Fruit fly (Drosophila melanogaster) whole organism, embryonic: ENCODE results near the gene Sidpn.

Experiments
- Adf1 ChIP-seq: fragments of 200-800 bp; sonication (Bioruptor generic); IDR thresholded peaks from 2 replicates; pipeline ENCODE4 v1.3.6; 2022; ENCODE audit warnings: missing biosample characterization, missing genetic modification characterization
- Bteb2 ChIP-seq: fragments of 200-800 bp; sonication (Bioruptor generic); optimal IDR thresholded peaks from 2 replicates; lab custom pipeline; 2016; ENCODE audit warnings: missing biosample characterization, missing genetic modification characterization
- CG10431 ChIP-seq: fragments of 200-800 bp; sonication (Bioruptor generic); optimal IDR thresholded peaks from 3 replicates; lab custom pipeline; 2018; ENCODE audit warnings: missing biosample characterization, mild to moderate bottlenecking, missing genetic modification characterization
- CG12744 ChIP-seq: fragments of 200-800 bp; sonication (Bioruptor generic); optimal IDR thresholded peaks from 2 replicates; lab custom pipeline; 2016; ENCODE audit warnings: missing biosample characterization, missing genetic modification characterization
- CG14014 ChIP-seq: fragments of 200-800 bp; sonication (Bioruptor generic); IDR thresholded peaks from 2 replicates; pipeline ENCODE4 v1.3.6; 2022; ENCODE audit warnings: missing biosample characterization, missing genetic modification characterization
- CG1647 ChIP-seq: fragments of 200-800 bp; sonication (Bioruptor generic); optimal IDR thresholded peaks from 3 replicates; lab custom pipeline; 2016; ENCODE audit warnings: missing biosample characterization, missing genetic modification characterization
- CG17912 ChIP-seq: fragments of 200-800 bp; sonication (Bioruptor generic); optimal IDR thresholded peaks from 2 replicates; lab custom pipeline; 2018; ENCODE audit warnings: missing biosample characterization, mild to moderate bottlenecking, missing genetic modification characterization
- CG1792 ChIP-seq: fragments of 200-800 bp; sonication (Bioruptor generic); optimal IDR thresholded peaks from 2 replicates; lab custom pipeline; 2016; ENCODE audit warnings: missing biosample characterization, missing genetic modification characterization
- CG1832 ChIP-seq: fragments of 200-800 bp; sonication (Bioruptor generic); optimal IDR thresholded peaks from 2 replicates; lab custom pipeline; 2017; ENCODE audit warnings: missing biosample characterization, mild to moderate bottlenecking, missing genetic modification characterization, inconsistent platforms
- CG18599 ChIP-seq: fragments of 200-800 bp; sonication (Bioruptor generic); optimal IDR thresholded peaks from 3 replicates; lab custom pipeline; 2017; ENCODE audit warnings: missing biosample characterization, missing genetic modification characterization, mild to moderate bottlenecking, moderate library complexity, missing genetic modification reagents
- CG2202 ChIP-seq: fragments of 200-800 bp; sonication (Bioruptor generic); optimal IDR thresholded peaks from 2 replicates; lab custom pipeline; 2018; ENCODE audit warnings: missing biosample characterization, mild to moderate bottlenecking, missing genetic modification characterization
- CG30431 ChIP-seq: fragments of 200-800 bp; sonication (Bioruptor generic); optimal IDR thresholded peaks from 2 replicates; lab custom pipeline; 2017; ENCODE audit warnings: missing biosample characterization, missing genetic modification characterization
- CG34422 ChIP-seq: fragments of 200-800 bp; sonication (Bioruptor generic); IDR thresholded peaks from 3 replicates; pipeline ENCODE4 v1.3.6; 2022; ENCODE audit warnings: missing biosample characterization, missing genetic modification characterization
- CG3838 ChIP-seq: fragments of 200-800 bp; sonication (Bioruptor generic); optimal IDR thresholded peaks from 3 replicates; lab custom pipeline; 2016; ENCODE audit warnings: missing biosample characterization, missing genetic modification characterization
- CG3847 ChIP-seq: fragments of 200-800 bp; sonication (Bioruptor generic); IDR thresholded peaks from 2 replicates; pipeline ENCODE4 v1.3.6; 2022; ENCODE audit warnings: missing biosample characterization, missing genetic modification characterization
- CG5245 ChIP-seq: fragments of 200-800 bp; sonication (Bioruptor generic); optimal IDR thresholded peaks from 3 replicates; lab custom pipeline; 2016; ENCODE audit warnings: missing biosample characterization, missing genetic modification characterization
- CG6175 ChIP-seq: fragments of 200-800 bp; sonication (Bioruptor generic); IDR thresholded peaks from 3 replicates; pipeline ENCODE4 v1.3.6; 2022; ENCODE audit warnings: missing biosample characterization, missing genetic modification characterization
- CG7357 ChIP-seq: fragments of 200-800 bp; sonication (Bioruptor generic); IDR thresholded peaks from 3 replicates; pipeline ENCODE4 v1.3.6; 2022; ENCODE audit warnings: missing biosample characterization, missing genetic modification characterization
- CG8388 ChIP-seq: fragments of 200-800 bp; sonication (Bioruptor generic); optimal IDR thresholded peaks from 2 replicates; lab custom pipeline; 2019; ENCODE audit warnings: missing biosample characterization, mild to moderate bottlenecking, missing genetic modification characterization, moderate library complexity
- D19A ChIP-seq: fragments of 200-800 bp; optimal IDR thresholded peaks from 3 replicates; lab custom pipeline; 2019; ENCODE audit warnings: missing biosample characterization, mild to moderate bottlenecking, missing genetic modification characterization, moderate library complexity
- Dad ChIP-seq: fragments of 200-800 bp; sonication (Bioruptor generic); optimal IDR thresholded peaks from 3 replicates; lab custom pipeline; 2016; ENCODE audit warnings: missing biosample characterization, missing genetic modification characterization
- Dll ChIP-seq: fragments of 200-800 bp; sonication (Bioruptor generic); IDR thresholded peaks from 4 replicates; pipeline ENCODE4 v1.3.6; 2022; ENCODE audit warnings: missing biosample characterization, missing genetic modification characterization; ENCODE audit not compliant: partially characterized antibody
- Gsc ChIP-seq: fragments of 200-800 bp; sonication (Bioruptor generic); IDR thresholded peaks from 2 replicates; pipeline ENCODE4 v1.3.6; 2022; ENCODE audit warnings: missing biosample characterization, missing genetic modification characterization
- H2.0 ChIP-seq: fragments of 200-800 bp; sonication (Bioruptor generic); IDR thresholded peaks from 2 replicates; pipeline ENCODE4 v1.3.6; 2022; ENCODE audit warnings: missing biosample characterization, missing genetic modification characterization
- HLH4C ChIP-seq: fragments of 200-800 bp; sonication (Bioruptor generic); IDR thresholded peaks from 3 replicates; pipeline ENCODE4 v1.3.6; 2022; ENCODE audit warnings: missing biosample characterization, missing genetic modification characterization; ENCODE audit not compliant: partially characterized antibody
- HmgZ ChIP-seq: fragments of 200-800 bp; sonication (Bioruptor generic); optimal IDR thresholded peaks from 2 replicates; lab custom pipeline; 2018; ENCODE audit warnings: missing biosample characterization, mild to moderate bottlenecking, missing genetic modification characterization
- Ptx1 ChIP-seq: fragments of 200-800 bp; sonication (Bioruptor generic); IDR thresholded peaks from 2 replicates; pipeline ENCODE4 v1.3.6; 2022; ENCODE audit warnings: missing biosample characterization, missing genetic modification characterization
- Rfx ChIP-seq: fragments of 200-800 bp; sonication (Bioruptor generic); IDR thresholded peaks from 2 replicates; pipeline ENCODE4 v1.3.6; 2022; ENCODE audit warnings: missing biosample characterization, missing genetic modification characterization
- Sin3A ChIP-seq: fragments of >200 bp; optimal IDR thresholded peaks from 2 replicates; lab custom pipeline; 2018
- Six4 ChIP-seq: fragments of 200-800 bp; sonication (Bioruptor generic); optimal IDR thresholded peaks from 2 replicates; lab custom pipeline; 2016; ENCODE audit warnings: missing biosample characterization, missing genetic modification characterization
- Trl ChIP-seq, 3 experiments: fragments of >200 bp in 2 of 3; fragments of 200-800 bp in 1 of 3; sonication (Bioruptor generic) in 1 of 3; optimal IDR thresholded peaks; 2 replicates in 1 of 3; 3 replicates in 2 of 3; lab custom pipeline; 2016 to 2017; ENCODE audit warnings: missing biosample characterization in 1 of 3, missing genetic modification characterization in 1 of 3
- abd-A ChIP-seq: fragments of 200-800 bp; sonication (Bioruptor generic); optimal IDR thresholded peaks from 3 replicates; lab custom pipeline; 2019; ENCODE audit warnings: missing biosample characterization, mild to moderate bottlenecking, missing genetic modification characterization, moderate library complexity
- ase ChIP-seq: fragments of 200-800 bp; sonication (Bioruptor generic); IDR thresholded peaks from 3 replicates; pipeline ENCODE4 v1.3.6; 2022; ENCODE audit warnings: missing biosample characterization, missing genetic modification characterization
- ato ChIP-seq: fragments of 200-800 bp; sonication (Bioruptor generic); IDR thresholded peaks from 2 replicates; pipeline ENCODE4 v1.3.6; 2022; ENCODE audit warnings: missing biosample characterization, missing genetic modification characterization; ENCODE audit not compliant: partially characterized antibody
- bab2 ChIP-seq: fragments of 200-800 bp; sonication (Bioruptor generic); optimal IDR thresholded peaks from 2 replicates; lab custom pipeline; 2016; ENCODE audit warnings: missing biosample characterization, missing genetic modification characterization
- crol ChIP-seq: fragments of 200-800 bp; sonication (Bioruptor generic); IDR thresholded peaks from 2 replicates; pipeline ENCODE4 v1.3.6; 2022; ENCODE audit warnings: missing biosample characterization, missing genetic modification characterization
- dysf ChIP-seq: fragments of 200-800 bp; sonication (Bioruptor generic); IDR thresholded peaks from 3 replicates; pipeline ENCODE4 v1.3.6; 2022; ENCODE audit warnings: missing biosample characterization, missing genetic modification characterization
- fd3F ChIP-seq: fragments of 200-800 bp; sonication (Bioruptor generic); optimal IDR thresholded peaks from 2 replicates; lab custom pipeline; 2018; ENCODE audit warnings: missing biosample characterization, mild to moderate bottlenecking, missing genetic modification characterization, moderate library complexity
- gem ChIP-seq: fragments of 200-800 bp; sonication (Bioruptor generic); optimal IDR thresholded peaks from 2 replicates; lab custom pipeline; 2019; ENCODE audit warnings: missing biosample characterization, mild to moderate bottlenecking, missing genetic modification characterization, moderate library complexity
- ham ChIP-seq: fragments of 200-800 bp; sonication (Bioruptor generic); IDR thresholded peaks from 2 replicates; pipeline ENCODE4 v1.3.6; 2022; ENCODE audit warnings: missing biosample characterization, missing genetic modification characterization
- hkb ChIP-seq, 2 experiments: fragments of 200-800 bp in 1 of 2; fragments of >200 bp in 1 of 2; sonication (Bioruptor generic) in 1 of 2; IDR thresholded peaks in 1 of 2; optimal IDR thresholded peaks in 1 of 2; 2 replicates each; pipeline versions ENCODE4 v1.3.6 to Lab custom; 2017 to 2022; ENCODE audit warnings: missing biosample characterization in 1 of 2, missing genetic modification characterization in 1 of 2
- jing ChIP-seq: fragments of 200-800 bp; sonication (Bioruptor generic); optimal IDR thresholded peaks from 2 replicates; lab custom pipeline; 2018; ENCODE audit warnings: missing biosample characterization, mild to moderate bottlenecking, missing genetic modification characterization
- kah ChIP-seq: fragments of 200-800 bp; sonication (Bioruptor generic); optimal IDR thresholded peaks from 2 replicates; lab custom pipeline; 2018; ENCODE audit warnings: missing biosample characterization, mild to moderate bottlenecking, missing genetic modification characterization
- mirr ChIP-seq: fragments of 200-800 bp; sonication (Bioruptor generic); optimal IDR thresholded peaks from 3 replicates; lab custom pipeline; 2018; ENCODE audit warnings: missing biosample characterization, mild to moderate bottlenecking, missing genetic modification characterization
- oc ChIP-seq: fragments of 200-800 bp; sonication (Bioruptor generic); optimal IDR thresholded peaks from 2 replicates; lab custom pipeline; 2018; ENCODE audit warnings: missing biosample characterization, mild to moderate bottlenecking, missing genetic modification characterization, moderate library complexity
- sc ChIP-seq, 3 experiments: fragments of >200 bp in 2 of 3; fragments of 200-800 bp in 1 of 3; sonication (Bioruptor generic) in 1 of 3; optimal IDR thresholded peaks; 2 replicates in 2 of 3; 3 replicates in 1 of 3; lab custom pipeline; 2017; ENCODE audit warnings: mild to moderate bottlenecking in 1 of 3, missing biosample characterization in 1 of 3, missing genetic modification characterization in 1 of 3, missing genetic modification reagents in 1 of 3
- slbo ChIP-seq: fragments of 200-800 bp; sonication (Bioruptor generic); IDR thresholded peaks from 2 replicates; pipeline ENCODE4 v1.3.6; 2022; ENCODE audit warnings: missing biosample characterization, missing genetic modification characterization
- trem ChIP-seq: fragments of 200-800 bp; optimal IDR thresholded peaks from 3 replicates; lab custom pipeline; 2019; ENCODE audit warnings: missing biosample characterization, mild to moderate bottlenecking, missing genetic modification characterization, moderate library complexity
- twi ChIP-seq: fragments of 200-800 bp; optimal IDR thresholded peaks from 2 replicates; lab custom pipeline; 2019; ENCODE audit warnings: missing biosample characterization, mild to moderate bottlenecking, missing genetic modification characterization, moderate library complexity
- wek ChIP-seq: fragments of 200-800 bp; sonication (Bioruptor generic); optimal IDR thresholded peaks from 3 replicates; lab custom pipeline; 2018; ENCODE audit warnings: missing biosample characterization, mild to moderate bottlenecking, missing genetic modification characterization, moderate library complexity

The Sidpn gene

dm6 chr2L:19002959-19003371, 24.5 kb upstream of the Sidpn start, which contains the start of gene CG31793 (continued):
- TF ChIP-seq HLH4C (GFP tag; lab: Robert Waterston, UW), result no peak
- no peak for TF ChIP-seq Bteb2 (GFP tag; lab: Kevin White, UChicago)
- TF ChIP-seq Ptx1 (GFP tag; lab: Robert Waterston, UW), result peak; percentile 41; the same call in 1 of the 2 replicates
- peak; percentile 62 for TF ChIP-seq D19A (tag; lab: Kevin White, UChicago)
- TF ChIP-seq CG2202 (tag; lab: Kevin White, UChicago), result no peak
- TF ChIP-seq trem, result peak; percentile 14
- TF ChIP-seq ham (GFP tag; lab: Robert Waterston, UW), result no peak
- TF ChIP-seq Trl (optimal IDR thresholded peaks at IDR 0.05; lab: Kevin White, UChicago), result no peak
- no peak for TF ChIP-seq Trl (GFP tag; optimal IDR thresholded peaks at IDR 0.05; lab: Kevin White, UChicago)
- no peak for TF ChIP-seq jing (GFP tag; lab: Kevin White, UChicago)
- no peak for TF ChIP-seq Six4 (GFP tag; lab: Kevin White, UChicago)
- no peak for TF ChIP-seq abd-A (tag; lab: Kevin White, UChicago)
- TF ChIP-seq wek, result no peak
- TF ChIP-seq Adf1 (GFP tag; lab: Robert Waterston, UW), result peak; percentile 26; the same call in 1 of the 2 replicates
- TF ChIP-seq bab2 (GFP tag; lab: Kevin White, UChicago), result no peak
- TF ChIP-seq CG7357 (GFP tag; lab: Robert Waterston, UW), result no peak
- TF ChIP-seq ato (GFP tag; lab: Robert Waterston, UW), result no peak
- 0 out of 2 replicates have a peak, but pooled peaks have one; percentile 22 for TF ChIP-seq H2.0 (GFP tag; lab: Robert Waterston, UW)
- peak; percentile 56; the same call in 1 of the 2 replicates for TF ChIP-seq CG14014 (GFP tag; lab: Robert Waterston, UW)
- TF ChIP-seq CG5245, result no peak
- TF ChIP-seq CG3847 (GFP tag; lab: Robert Waterston, UW), result 0 out of 2 replicates have a peak, but pooled peaks have one; percentile 12
- no peak for TF ChIP-seq hkb (optimal IDR thresholded peaks at IDR 0.05; lab: Kevin White, UChicago)
- peak; percentile 63 for TF ChIP-seq hkb (GFP tag; IDR thresholded peaks at IDR 0.05; lab: Robert Waterston, UW)
- TF ChIP-seq sc (optimal IDR thresholded peaks at IDR 0.05; lab: Kevin White, UChicago), result no peak
- no peak for TF ChIP-seq sc (GFP tag; optimal IDR thresholded peaks at IDR 0.05; lab: Kevin White, UChicago)
- no peak for TF ChIP-seq CG30431 (GFP tag; lab: Kevin White, UChicago)
- TF ChIP-seq Gsc, result no peak
- TF ChIP-seq CG6175 (GFP tag; lab: Robert Waterston, UW), result no peak
- peak; percentile 46; the same call in 1 of the 2 replicates for TF ChIP-seq Rfx (GFP tag; lab: Robert Waterston, UW)
- no peak for TF ChIP-seq CG1832 (GFP tag; lab: Kevin White, UChicago)
- TF ChIP-seq CG18599 (GFP tag; lab: Kevin White, UChicago), result peak; percentile 82
- TF ChIP-seq kah (GFP tag; lab: Kevin White, UChicago), result no peak
- TF ChIP-seq slbo (GFP tag; lab: Robert Waterston, UW), result peak; percentile 47; the same call in 1 of the 2 replicates
- peak; percentile 42; the same call in 1 of the 3 replicates for TF ChIP-seq CG34422 (GFP tag; lab: Robert Waterston, UW)
- peak; percentile 74 for TF ChIP-seq mirr (GFP tag; lab: Kevin White, UChicago)
- TF ChIP-seq Dll (GFP tag; lab: Robert Waterston, UW), result no peak
- no peak for TF ChIP-seq CG12744 (GFP tag; lab: Kevin White, UChicago)
- no peak for TF ChIP-seq CG3838 (GFP tag; lab: Kevin White, UChicago)
- no peak for TF ChIP-seq CG10431 (GFP tag; lab: Kevin White, UChicago)
- no peak for TF ChIP-seq oc (tag; lab: Kevin White, UChicago)
- TF ChIP-seq CG1647 (GFP tag; lab: Kevin White, UChicago), result no peak
- peak; percentile 53 for TF ChIP-seq HmgZ (tag; lab: Kevin White, UChicago)
- TF ChIP-seq Sin3A (lab: Kevin White, UChicago), result no peak
- no peak for TF ChIP-seq CG17912 (GFP tag; lab: Kevin White, UChicago)
- no peak for TF ChIP-seq Dad
- peak; percentile 45 for TF ChIP-seq fd3F (GFP tag; lab: Kevin White, UChicago)
- peak; percentile 20; the same call in 1 of the 3 replicates for TF ChIP-seq dysf (GFP tag; lab: Robert Waterston, UW)
- TF ChIP-seq CG1792 (GFP tag; lab: Kevin White, UChicago), result no peak
- TF ChIP-seq CG8388 (GFP tag; lab: Kevin White, UChicago), result peak; percentile 36
- TF ChIP-seq gem (tag; lab: Kevin White, UChicago), result peak; percentile 72
- TF ChIP-seq crol (GFP tag; lab: Robert Waterston, UW), result no peak
- TF ChIP-seq twi (tag; lab: Kevin White, UChicago), result no peak
- TF ChIP-seq ase (GFP tag; lab: Robert Waterston, UW), result 0 out of 3 replicates have a peak, but pooled peaks have one; percentile 20
